Worm (Caenorhabditis elegans) whole organism, L4 larva: ENCODE measurements around the gene F56C4.4.

Source experiments
- R02D3.7 ChIP-seq: fragments of 150-350 bp; sonication (generic microtip); optimal IDR thresholded peaks from 3 replicates; lab custom pipeline; 2014; ENCODE audit warnings: missing biosample characterization, missing genetic modification characterization
- Y75B8A.6 ChIP-seq: fragments of 200-800 bp; sonication (Bioruptor generic); IDR thresholded peaks from 2 replicates; pipeline ENCODE4 v1.3.6; 2022; ENCODE audit warnings: missing genetic modification reagents, missing genetic modification characterization, missing compliant biosample characterization
- ceh-28 ChIP-seq: fragments of 150-350 bp; optimal IDR thresholded peaks from 2 replicates; lab custom pipeline; 2014; ENCODE audit warnings: missing biosample characterization, missing genetic modification reagents, missing genetic modification characterization
- ceh-82 ChIP-seq: sonication (generic microtip); optimal IDR thresholded peaks from 2 replicates; lab custom pipeline; 2017; ENCODE audit warnings: missing biosample characterization, missing genetic modification characterization
- ces-1 ChIP-seq: fragments of 150-350 bp; sonication (generic microtip); optimal IDR thresholded peaks from 4 replicates; lab custom pipeline; 2014; ENCODE audit warnings: missing biosample characterization, missing genetic modification reagents, missing genetic modification characterization
- duxl-1 ChIP-seq: sonication (generic microtip); optimal IDR thresholded peaks from 2 replicates; lab custom pipeline; 2016; ENCODE audit warnings: mild to moderate bottlenecking, missing genetic modification characterization, moderate library complexity, missing compliant biosample characterization; ENCODE audit not compliant: poor library complexity
- egl-27 ChIP-seq: sonication (generic microtip); optimal IDR thresholded peaks from 3 replicates; lab custom pipeline; 2017; ENCODE audit warnings: missing biosample characterization, missing genetic modification reagents, missing genetic modification characterization
- nhr-28 ChIP-seq: fragments of 150-350 bp; optimal IDR thresholded peaks from 2 replicates; lab custom pipeline; 2014; ENCODE audit warnings: missing biosample characterization, missing genetic modification characterization
- zag-1 ChIP-seq: fragments of 150-350 bp; optimal IDR thresholded peaks from 2 replicates; lab custom pipeline; 2014; ENCODE audit warnings: missing biosample characterization, missing genetic modification characterization
- ztf-11 ChIP-seq: fragments of 150-350 bp; optimal IDR thresholded peaks from 2 replicates; lab custom pipeline; 2014; ENCODE audit warnings: missing biosample characterization, missing genetic modification characterization

ce11 chrIV:10638977-10639376 is 7.9 kb upstream of the F56C4.4 start, which contains the start of gene F56C4.2:
- TF ChIP-seq ceh-82: no peak
- TF ChIP-seq R02D3.7 (tag; lab: Kevin White, UChicago): no peak
- no peak for TF ChIP-seq egl-27 (tag; lab: Kevin White, UChicago)
- TF ChIP-seq ztf-11 (tag; lab: Kevin White, UChicago): no peak
- TF ChIP-seq zag-1: no peak
- TF ChIP-seq Y75B8A.6: no peak
- TF ChIP-seq nhr-28 (tag; lab: Kevin White, UChicago): no peak
- no peak for TF ChIP-seq ces-1 (GFP tag; lab: Kevin White, UChicago)
- TF ChIP-seq duxl-1: no peak
- TF ChIP-seq ceh-28 (tag; lab: Kevin White, UChicago): no peak
